Worm (Caenorhabditis elegans) whole organism, L4/young adult: ENCODE measurements around the gene Y22D7AR.3.

Experiments
- W03F9.2 ChIP-seq: fragments of 150-350 bp; optimal IDR thresholded peaks from 2 replicates; lab custom pipeline; 2014; ENCODE audit warnings: missing biosample characterization, missing genetic modification characterization
- dao-5 ChIP-seq: sonication (generic microtip); optimal IDR thresholded peaks from 2 replicates; lab custom pipeline; 2016; ENCODE audit warnings: missing genotype, missing genetic modification characterization, moderate library complexity, missing compliant biosample characterization
- him-1 ChIP-seq: sonication (generic microtip); optimal IDR thresholded peaks from 2 replicates; lab custom pipeline; 2016; ENCODE audit warnings: missing genotype, missing genetic modification reagents, missing genetic modification characterization, missing compliant biosample characterization

ce11 chrIII:1626524-1626923, 39.1 kb downstream of the Y22D7AR.3 start, which contains the start of gene Y22D7AL.4:
- TF ChIP-seq him-1 (tag; lab: Kevin White, UChicago) (no peak), dao-5 (tag; lab: Kevin White, UChicago) (no peak), W03F9.2 (tag; lab: Kevin White, UChicago) (no peak)
